Worm (Caenorhabditis elegans) whole organism, L2 larva: ENCODE data around the gene her-1.

Experiments
- C34F6.9 ChIP-seq: fragments of 150-350 bp; optimal IDR thresholded peaks from 2 replicates; lab custom pipeline; 2014; ENCODE audit warnings: missing biosample characterization, missing genetic modification characterization
- R02D3.7 ChIP-seq: fragments of 150-350 bp; optimal IDR thresholded peaks from 2 replicates; lab custom pipeline; 2014; ENCODE audit warnings: missing biosample characterization, missing genetic modification characterization
- Y55F3AM.14 ChIP-seq: fragments of 200-800 bp; sonication (Bioruptor generic); optimal IDR thresholded peaks from 2 replicates; lab custom pipeline; 2018; ENCODE audit warnings: mild to moderate bottlenecking, missing genetic modification characterization, missing compliant biosample characterization
- ZK546.5 ChIP-seq: sonication (generic microtip); optimal IDR thresholded peaks from 2 replicates; lab custom pipeline; 2017; ENCODE audit warnings: missing biosample characterization, missing genetic modification characterization
- aly-2 ChIP-seq: fragments of 150-350 bp; optimal IDR thresholded peaks from 2 replicates; lab custom pipeline; 2014; ENCODE audit warnings: missing biosample characterization, missing genetic modification characterization
- ama-1 ChIP-seq: fragments of 150-350 bp; optimal IDR thresholded peaks from 2 replicates; lab custom pipeline; 2018; ENCODE audit warnings: inconsistent platforms
- blmp-1 ChIP-seq: sonication (generic microtip); optimal IDR thresholded peaks from 2 replicates; lab custom pipeline; 2017; ENCODE audit warnings: missing genetic modification characterization, mild to moderate bottlenecking, missing compliant biosample characterization, antibody characterized with exemption, moderate library complexity; ENCODE audit not compliant: insufficient read depth
- ceh-16 ChIP-seq: fragments of 150-350 bp; optimal IDR thresholded peaks from 2 replicates; lab custom pipeline; 2014; ENCODE audit warnings: missing biosample characterization, missing genetic modification characterization
- ceh-82 ChIP-seq: fragments of 150-350 bp; optimal IDR thresholded peaks from 2 replicates; lab custom pipeline; 2014; ENCODE audit warnings: missing biosample characterization, missing genetic modification characterization
- crh-2 ChIP-seq: sonication (generic microtip); optimal IDR thresholded peaks from 2 replicates; lab custom pipeline; 2017; ENCODE audit warnings: missing biosample characterization, missing genetic modification characterization
- egl-27 ChIP-seq: sonication (generic microtip); optimal IDR thresholded peaks from 3 replicates; lab custom pipeline; 2017; ENCODE audit warnings: missing biosample characterization, missing genetic modification reagents, missing genetic modification characterization
- elt-1 ChIP-seq: fragments of 150-350 bp; optimal IDR thresholded peaks from 2 replicates; lab custom pipeline; 2014; ENCODE audit warnings: missing biosample characterization, missing genetic modification characterization
- elt-3 ChIP-seq: sonication (generic microtip); optimal IDR thresholded peaks from 2 replicates; lab custom pipeline; 2017; ENCODE audit warnings: missing biosample characterization, missing genetic modification characterization
- fos-1 ChIP-seq: fragments of 150-350 bp; optimal IDR thresholded peaks from 2 replicates; lab custom pipeline; 2014; ENCODE audit warnings: missing biosample characterization, missing genetic modification characterization
- gmeb-1 ChIP-seq: fragments of 150-350 bp; optimal IDR thresholded peaks from 2 replicates; lab custom pipeline; 2014; ENCODE audit warnings: missing biosample characterization, missing genetic modification characterization
- lin-11 ChIP-seq: fragments of 150-350 bp; sonication (generic microtip); optimal IDR thresholded peaks from 2 replicates; lab custom pipeline; 2014; ENCODE audit warnings: missing biosample characterization, missing genetic modification characterization, inconsistent platforms, mixed read lengths
- lin-13 ChIP-seq: fragments of 150-350 bp; optimal IDR thresholded peaks from 2 replicates; lab custom pipeline; 2014; ENCODE audit warnings: missing biosample characterization, missing genetic modification reagents, missing genetic modification characterization
- lin-39 ChIP-seq: fragments of 150-350 bp; optimal IDR thresholded peaks from 2 replicates; lab custom pipeline; 2014; ENCODE audit warnings: missing biosample characterization, missing genetic modification reagents, missing genetic modification characterization
- mab-5 ChIP-seq: fragments of 150-350 bp; optimal IDR thresholded peaks from 2 replicates; lab custom pipeline; 2014; ENCODE audit warnings: missing biosample characterization, missing genetic modification characterization
- mbf-1 ChIP-seq: sonication (generic microtip); optimal IDR thresholded peaks from 2 replicates; lab custom pipeline; 2017; ENCODE audit warnings: missing biosample characterization, missing genetic modification characterization
- mdl-1 ChIP-seq, 2 experiments: fragments of 150-350 bp in 1 of 2; sonication (generic microtip) in 1 of 2; optimal IDR thresholded peaks; 2 replicates each; lab custom pipeline; 2017; ENCODE audit warnings: missing biosample characterization in 2 of 2, missing genetic modification characterization in 2 of 2
- nhr-11 ChIP-seq: fragments of 150-350 bp; optimal IDR thresholded peaks from 2 replicates; lab custom pipeline; 2014; ENCODE audit warnings: missing biosample characterization, missing genetic modification characterization
- nhr-12 ChIP-seq: fragments of 150-350 bp; optimal IDR thresholded peaks from 2 replicates; lab custom pipeline; 2014; ENCODE audit warnings: missing biosample characterization, missing genetic modification characterization
- nhr-129 ChIP-seq: fragments of 150-350 bp; optimal IDR thresholded peaks from 2 replicates; lab custom pipeline; 2014; ENCODE audit warnings: missing biosample characterization, missing genetic modification characterization
- nhr-25 ChIP-seq: fragments of 150-350 bp; sonication (generic microtip); optimal IDR thresholded peaks from 3 replicates; lab custom pipeline; 2014; ENCODE audit warnings: missing biosample characterization, missing genetic modification characterization
- nhr-6 ChIP-seq: fragments of 150-350 bp; optimal IDR thresholded peaks from 2 replicates; lab custom pipeline; 2014; ENCODE audit warnings: missing biosample characterization, missing genetic modification characterization
- nhr-77 ChIP-seq: fragments of 150-350 bp; optimal IDR thresholded peaks from 2 replicates; lab custom pipeline; 2014; ENCODE audit warnings: missing biosample characterization, missing genetic modification characterization
- peb-1 ChIP-seq: fragments of 150-350 bp; optimal IDR thresholded peaks from 2 replicates; lab custom pipeline; 2014; ENCODE audit warnings: missing biosample characterization, missing genetic modification characterization
- sma-9 ChIP-seq, 2 experiments: fragments of 150-350 bp in 1 of 2; sonication (generic microtip) in 1 of 2; optimal IDR thresholded peaks; 2 replicates each; lab custom pipeline; 2014 to 2016; ENCODE audit warnings: missing genetic modification characterization in 2 of 2, mild to moderate bottlenecking in 1 of 2, missing biosample characterization in 1 of 2, missing compliant biosample characterization in 1 of 2, missing genetic modification reagents in 1 of 2, moderate library complexity in 1 of 2
- snpc-4 ChIP-seq: fragments of 150-350 bp; optimal IDR thresholded peaks from 2 replicates; lab custom pipeline; 2014; ENCODE audit warnings: missing biosample characterization, missing genetic modification characterization
- unc-39 ChIP-seq: fragments of 150-350 bp; optimal IDR thresholded peaks from 2 replicates; lab custom pipeline; 2014; ENCODE audit warnings: missing biosample characterization, missing genetic modification characterization
- unc-55 ChIP-seq: fragments of 150-350 bp; sonication (generic microtip); optimal IDR thresholded peaks from 3 replicates; lab custom pipeline; 2014; ENCODE audit warnings: missing biosample characterization, missing genetic modification reagents, missing genetic modification characterization
- unc-62 ChIP-seq: fragments of 150-350 bp; optimal IDR thresholded peaks from 2 replicates; lab custom pipeline; 2014; ENCODE audit warnings: missing biosample characterization, missing genetic modification reagents, missing genetic modification characterization
- zag-1 ChIP-seq: fragments of 150-350 bp; optimal IDR thresholded peaks from 2 replicates; lab custom pipeline; 2014; ENCODE audit warnings: missing biosample characterization, missing genetic modification characterization
- ztf-11 ChIP-seq: sonication (generic microtip); optimal IDR thresholded peaks from 2 replicates; lab custom pipeline; 2017; ENCODE audit warnings: missing biosample characterization, missing genetic modification characterization

her-1 gene

DNA sequence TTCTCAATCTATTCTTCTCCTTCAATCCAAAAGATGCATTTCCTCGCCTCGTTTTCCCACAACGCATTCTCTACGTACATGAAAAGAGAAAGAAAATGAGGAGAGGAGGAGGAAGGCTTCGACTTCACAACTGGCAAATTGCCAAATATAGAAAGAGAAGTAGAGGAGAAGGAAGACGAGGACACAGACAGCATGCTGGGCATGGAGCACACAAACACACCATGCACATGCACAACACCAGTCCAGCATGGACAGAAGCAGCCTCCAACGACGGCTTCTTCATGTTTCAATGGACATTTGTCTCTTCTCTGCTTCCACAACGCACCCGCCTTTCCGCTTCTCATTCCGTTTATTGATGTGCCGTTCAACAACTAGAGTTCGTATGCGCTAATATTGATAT, 32.2 kb upstream of the her-1 start:
- no peak for TF ChIP-seq mbf-1 (tag; lab: Kevin White, UChicago)
- no peak for TF ChIP-seq crh-2 (tag; lab: Kevin White, UChicago)
- TF ChIP-seq unc-55 (GFP tag; lab: Kevin White, UChicago) = peak; percentile 73
- TF ChIP-seq nhr-12 (tag; lab: Kevin White, UChicago) = no peak
- peak; percentile 39 for TF ChIP-seq Y55F3AM.14
- TF ChIP-seq lin-11 (tag; lab: Kevin White, UChicago) = peak; percentile 51
- peak in 1 of 2 experiments; percentile 42 for TF ChIP-seq mdl-1 (tag; optimal IDR thresholded peaks at IDR 0.05; lab: Kevin White, UChicago)
- peak; percentile 59 for TF ChIP-seq sma-9 (GFP tag; optimal IDR thresholded peaks at IDR 0.05; lab: Kevin White, UChicago)
- TF ChIP-seq sma-9 (tag; optimal IDR thresholded peaks at IDR 0.05; lab: Kevin White, UChicago) = no peak
- peak; percentile 10 for TF ChIP-seq nhr-6 (tag; lab: Kevin White, UChicago)
- peak; percentile 78 for TF ChIP-seq C34F6.9
- no peak for TF ChIP-seq lin-13 (GFP tag; lab: Kevin White, UChicago)
- no peak for TF ChIP-seq lin-39 (tag; lab: Kevin White, UChicago)
- no peak for TF ChIP-seq unc-62 (GFP tag; lab: Kevin White, UChicago)
- TF ChIP-seq unc-39 (tag; lab: Kevin White, UChicago) = peak; percentile 28
- no peak for TF ChIP-seq ceh-16 (tag; lab: Kevin White, UChicago)
- TF ChIP-seq snpc-4 = no peak
- TF ChIP-seq zag-1 (tag; lab: Kevin White, UChicago) = peak; percentile 72
- peak; percentile 64 for TF ChIP-seq nhr-129 (tag; lab: Kevin White, UChicago)
- no peak for TF ChIP-seq nhr-25 (tag; lab: Kevin White, UChicago)
- TF ChIP-seq elt-3 (tag; lab: Kevin White, UChicago) = no peak
- no peak for TF ChIP-seq aly-2 (tag; lab: Kevin White, UChicago)
- no peak for TF ChIP-seq fos-1 (tag; lab: Kevin White, UChicago)
- TF ChIP-seq mab-5 (tag; lab: Kevin White, UChicago) = peak; percentile 54
- no peak for TF ChIP-seq ztf-11 (tag; lab: Kevin White, UChicago)
- TF ChIP-seq ZK546.5 (tag; lab: Kevin White, UChicago) = no peak

- TF ChIP-seq R02D3.7 (tag; lab: Kevin White, UChicago) (no peak), zag-1 (tag; lab: Kevin White, UChicago) (peak; percentile 28), unc-55 (GFP tag; lab: Kevin White, UChicago) (peak; percentile 35), mab-5 (tag; lab: Kevin White, UChicago) (no peak), ceh-16 (tag; lab: Kevin White, UChicago) (no peak), aly-2 (tag; lab: Kevin White, UChicago) (no peak), egl-27 (tag; lab: Kevin White, UChicago) (peak; percentile 29), ceh-82 (no peak), unc-39 (tag; lab: Kevin White, UChicago) (no peak), C34F6.9 (no peak), mbf-1 (tag; lab: Kevin White, UChicago) (no peak)
These were observed 30.4 kb upstream of the her-1 start, which contains the start of gene ZK287.1 for ce11 chrV:9666394-9666793. TSS of gene ZK287.1 (plus strand) at chrV:9666694.

ce11 chrV:9672495-9672894, 24.3 kb upstream of the her-1 start:
- TF ChIP-seq nhr-11 (tag; lab: Kevin White, UChicago) (no peak), unc-55 (GFP tag; lab: Kevin White, UChicago) (no peak)

DNA sequence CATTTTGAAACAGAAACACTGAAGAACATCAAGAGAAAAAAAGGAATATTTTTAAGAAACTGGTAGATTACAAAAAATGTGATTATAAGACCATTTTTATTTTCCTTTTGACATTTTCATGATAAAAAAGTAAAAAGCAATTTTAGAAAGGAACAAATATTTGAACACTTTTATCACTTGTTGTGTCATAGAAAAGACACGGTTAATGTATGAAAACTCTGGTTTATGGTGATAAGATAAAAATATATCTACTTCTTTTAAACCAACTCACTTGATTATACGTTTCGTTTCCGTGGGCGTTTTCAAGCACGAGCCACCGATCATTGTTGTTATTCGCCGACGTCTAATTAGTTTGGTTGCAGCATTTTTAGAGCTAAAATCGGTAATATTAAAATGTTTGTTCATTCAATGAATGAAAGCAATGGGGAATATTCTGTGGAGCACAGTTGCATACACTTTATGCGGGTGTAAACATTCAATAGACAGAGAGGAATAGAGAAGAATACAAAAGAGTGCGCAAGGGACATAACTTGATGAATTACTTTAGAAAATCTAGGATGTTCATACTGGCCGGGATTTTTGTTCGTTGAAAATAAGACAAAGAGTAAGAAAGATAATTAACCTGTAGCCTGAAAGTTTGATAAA, 23.5 kb upstream of the her-1 start, which contains the start of gene sulp-8:
sulp-8 (minus strand) TSS at position 469 of the 645 bp plus-strand sequence.
- TF ChIP-seq unc-55 (GFP tag; lab: Kevin White, UChicago) (no peak), C34F6.9 (peak; percentile 32)
- TF ChIP-seq, all 48 proteins: peak for 1

DNA sequence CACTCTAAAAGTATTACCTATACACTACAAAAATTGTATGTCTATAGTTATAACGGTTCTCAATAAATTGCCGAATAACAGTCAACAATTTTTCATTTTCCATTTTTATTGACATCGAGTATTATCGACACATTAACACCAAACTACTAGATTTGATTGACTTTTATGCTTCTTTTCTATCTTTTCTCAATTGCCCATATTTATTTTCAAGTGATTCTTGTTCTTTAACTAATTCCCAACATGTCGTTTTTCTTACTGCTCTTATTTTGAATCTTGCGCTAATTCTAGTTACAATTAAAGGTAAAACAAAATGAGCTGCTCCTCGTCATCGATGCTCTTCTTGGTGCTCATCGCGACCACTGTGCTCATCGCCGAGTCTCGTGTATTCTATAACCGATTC, 18.8 kb upstream of the her-1 start, which contains the start of gene cthd-1:
cthd-1 (plus strand) TSS at position 301 of the 400 bp plus-strand sequence.
- TF ChIP-seq nhr-11 (tag; lab: Kevin White, UChicago) = no peak
- TF ChIP-seq C34F6.9 = no peak
- no peak for TF ChIP-seq peb-1
- TF ChIP-seq ztf-11 (tag; lab: Kevin White, UChicago) = no peak
- TF ChIP-seq nhr-77 = no peak
- TF ChIP-seq R02D3.7 (tag; lab: Kevin White, UChicago) = no peak
- TF ChIP-seq fos-1 (tag; lab: Kevin White, UChicago) = no peak
- no peak for TF ChIP-seq aly-2 (tag; lab: Kevin White, UChicago)
- no peak for TF ChIP-seq lin-13 (GFP tag; lab: Kevin White, UChicago)
- TF ChIP-seq gmeb-1 (tag; lab: Kevin White, UChicago) = no peak
- TF ChIP-seq unc-62 (GFP tag; lab: Kevin White, UChicago) = no peak
- no peak for TF ChIP-seq blmp-1 (tag; lab: Kevin White, UChicago)
- TF ChIP-seq mbf-1 (tag; lab: Kevin White, UChicago) = no peak
- TF ChIP-seq ama-1 (lab: Kevin White, UChicago) = no peak
- TF ChIP-seq snpc-4 = no peak
- TF ChIP-seq elt-1 = no peak
- no peak for TF ChIP-seq lin-39 (tag; lab: Kevin White, UChicago)
- no peak for TF ChIP-seq sma-9 (GFP tag; optimal IDR thresholded peaks at IDR 0.05; lab: Kevin White, UChicago)
- TF ChIP-seq sma-9 (tag; optimal IDR thresholded peaks at IDR 0.05; lab: Kevin White, UChicago) = no peak
- no peak for TF ChIP-seq unc-55 (GFP tag; lab: Kevin White, UChicago)
